Worm (Caenorhabditis elegans) whole organism, L3 larva: Measurements from ENCODE around the gene R11D1.7.
A peak's percentile ranks its signal among the peaks of the same experiment; 100 is the strongest.

Experiments
- R02D3.7 ChIP-seq: fragments of 150-350 bp; optimal IDR thresholded peaks from 2 replicates; lab custom pipeline; 2014; ENCODE audit warnings: missing biosample characterization, missing genetic modification characterization
- ZK546.5 ChIP-seq: sonication (generic microtip); optimal IDR thresholded peaks from 2 replicates; lab custom pipeline; 2017; ENCODE audit warnings: missing biosample characterization, missing genetic modification characterization
- ceh-16 ChIP-seq: sonication (generic microtip); optimal IDR thresholded peaks from 2 replicates; lab custom pipeline; 2017; ENCODE audit warnings: missing biosample characterization, missing genetic modification characterization
- ceh-28 ChIP-seq: fragments of 150-350 bp; optimal IDR thresholded peaks from 2 replicates; lab custom pipeline; 2014; ENCODE audit warnings: missing biosample characterization, missing genetic modification reagents, missing genetic modification characterization
- ceh-82 ChIP-seq: fragments of 150-350 bp; optimal IDR thresholded peaks from 2 replicates; lab custom pipeline; 2014; ENCODE audit warnings: missing biosample characterization, missing genetic modification characterization
- ceh-9 ChIP-seq: sonication (generic microtip); optimal IDR thresholded peaks from 2 replicates; lab custom pipeline; 2018; ENCODE audit warnings: missing biosample characterization, missing genetic modification characterization
- daf-12 ChIP-seq: fragments of 150-350 bp; optimal IDR thresholded peaks from 2 replicates; lab custom pipeline; 2014; ENCODE audit warnings: missing biosample characterization, missing genetic modification reagents, missing genetic modification characterization
- egl-27 ChIP-seq: sonication (generic microtip); optimal IDR thresholded peaks from 4 replicates; lab custom pipeline; 2017; ENCODE audit warnings: missing biosample characterization, missing genetic modification reagents, missing genetic modification characterization
- elt-1 ChIP-seq: fragments of 150-350 bp; optimal IDR thresholded peaks from 2 replicates; lab custom pipeline; 2014; ENCODE audit warnings: missing biosample characterization, missing genetic modification characterization
- elt-2 ChIP-seq: sonication (generic microtip); optimal IDR thresholded peaks from 2 replicates; lab custom pipeline; 2016; ENCODE audit warnings: missing genetic modification reagents, mild to moderate bottlenecking, missing genetic modification characterization, missing compliant biosample characterization
- elt-3 ChIP-seq, 3 experiments: fragments of 150-350 bp in 1 of 3; sonication (generic microtip) in 2 of 3; optimal IDR thresholded peaks; 2 replicates in 2 of 3; 4 replicates in 1 of 3; lab custom pipeline; 2014 to 2017; ENCODE audit warnings: missing biosample characterization in 3 of 3, missing genetic modification characterization in 3 of 3
- eor-1 ChIP-seq, 2 experiments: fragments of 150-350 bp; optimal IDR thresholded peaks; 2 replicates each; lab custom pipeline; 2014 to 2018; ENCODE audit warnings: missing biosample characterization in 2 of 2, missing genetic modification characterization in 2 of 2
- fkh-10 ChIP-seq: sonication (generic microtip); optimal IDR thresholded peaks from 2 replicates; lab custom pipeline; 2017; ENCODE audit warnings: missing biosample characterization, missing genetic modification reagents, missing genetic modification characterization
- fkh-2 ChIP-seq: fragments of 150-350 bp; optimal IDR thresholded peaks from 2 replicates; lab custom pipeline; 2014; ENCODE audit warnings: missing biosample characterization, missing genetic modification reagents, missing genetic modification characterization
- fos-1 ChIP-seq: fragments of 150-350 bp; optimal IDR thresholded peaks from 2 replicates; lab custom pipeline; 2014; ENCODE audit warnings: missing biosample characterization, missing genetic modification characterization
- hmg-11 ChIP-seq: sonication (generic microtip); optimal IDR thresholded peaks from 2 replicates; lab custom pipeline; 2016; ENCODE audit warnings: missing genetic modification characterization, missing compliant biosample characterization
- jun-1 ChIP-seq: fragments of 150-350 bp; optimal IDR thresholded peaks from 2 replicates; lab custom pipeline; 2014; ENCODE audit warnings: missing biosample characterization, missing genetic modification reagents, missing genetic modification characterization
- lin-15B ChIP-seq: fragments of 150-350 bp; optimal IDR thresholded peaks from 2 replicates; lab custom pipeline; 2014; ENCODE audit warnings: missing biosample characterization, missing genetic modification characterization
- lsy-12 ChIP-seq: sonication (generic microtip); optimal IDR thresholded peaks from 2 replicates; lab custom pipeline; 2016; ENCODE audit warnings: mild to moderate bottlenecking, missing genetic modification characterization, missing compliant biosample characterization
- nfya-1 ChIP-seq: sonication (generic microtip); optimal IDR thresholded peaks from 2 replicates; lab custom pipeline; 2017; ENCODE audit warnings: missing genetic modification characterization, mild to moderate bottlenecking, missing compliant biosample characterization, antibody characterized with exemption, moderate library complexity; ENCODE audit not compliant: insufficient read depth
- nhr-11 ChIP-seq: fragments of 150-350 bp; optimal IDR thresholded peaks from 2 replicates; lab custom pipeline; 2014; ENCODE audit warnings: missing biosample characterization, missing genetic modification characterization
- nhr-12 ChIP-seq: fragments of 150-350 bp; optimal IDR thresholded peaks from 2 replicates; lab custom pipeline; 2014; ENCODE audit warnings: missing biosample characterization, missing genetic modification characterization
- nhr-23 ChIP-seq: fragments of 150-350 bp; optimal IDR thresholded peaks from 2 replicates; lab custom pipeline; 2014; ENCODE audit warnings: missing biosample characterization, missing genetic modification reagents, missing genetic modification characterization
- nhr-237 ChIP-seq: fragments of 150-350 bp; optimal IDR thresholded peaks from 2 replicates; lab custom pipeline; 2014; ENCODE audit warnings: missing biosample characterization, missing genetic modification characterization
- nhr-25 ChIP-seq: sonication (generic microtip); optimal IDR thresholded peaks from 2 replicates; lab custom pipeline; 2017; ENCODE audit warnings: missing biosample characterization, missing genetic modification characterization
- nhr-76 ChIP-seq: fragments of 150-350 bp; sonication (generic microtip); optimal IDR thresholded peaks from 5 replicates; lab custom pipeline; 2014; ENCODE audit warnings: missing biosample characterization, missing genetic modification characterization
- pha-4 ChIP-seq: fragments of 150-350 bp; optimal IDR thresholded peaks from 2 replicates; lab custom pipeline; 2014; ENCODE audit warnings: missing biosample characterization, missing genetic modification reagents, missing genetic modification characterization
- pqm-1 ChIP-seq: fragments of 150-350 bp; optimal IDR thresholded peaks from 2 replicates; lab custom pipeline; 2017; ENCODE audit warnings: missing biosample characterization, missing genetic modification characterization, inconsistent platforms
- sea-2 ChIP-seq: fragments of 150-350 bp; sonication (generic microtip); optimal IDR thresholded peaks from 4 replicates; lab custom pipeline; 2014; ENCODE audit warnings: missing biosample characterization, missing genetic modification reagents, missing genetic modification characterization
- skn-1 ChIP-seq: fragments of 150-350 bp; optimal IDR thresholded peaks from 2 replicates; lab custom pipeline; 2014; ENCODE audit warnings: missing biosample characterization, missing genetic modification characterization
- snpc-4 ChIP-seq: fragments of 150-350 bp; optimal IDR thresholded peaks from 2 replicates; lab custom pipeline; 2014; ENCODE audit warnings: missing biosample characterization, missing genetic modification characterization
- unc-62 ChIP-seq: fragments of 150-350 bp; sonication (generic microtip); optimal IDR thresholded peaks from 4 replicates; lab custom pipeline; 2014; ENCODE audit warnings: missing biosample characterization, missing genetic modification reagents, missing genetic modification characterization
- zag-1 ChIP-seq: fragments of 150-350 bp; optimal IDR thresholded peaks from 2 replicates; lab custom pipeline; 2014; ENCODE audit warnings: missing biosample characterization, missing genetic modification characterization

Gene R11D1.7

DNA sequence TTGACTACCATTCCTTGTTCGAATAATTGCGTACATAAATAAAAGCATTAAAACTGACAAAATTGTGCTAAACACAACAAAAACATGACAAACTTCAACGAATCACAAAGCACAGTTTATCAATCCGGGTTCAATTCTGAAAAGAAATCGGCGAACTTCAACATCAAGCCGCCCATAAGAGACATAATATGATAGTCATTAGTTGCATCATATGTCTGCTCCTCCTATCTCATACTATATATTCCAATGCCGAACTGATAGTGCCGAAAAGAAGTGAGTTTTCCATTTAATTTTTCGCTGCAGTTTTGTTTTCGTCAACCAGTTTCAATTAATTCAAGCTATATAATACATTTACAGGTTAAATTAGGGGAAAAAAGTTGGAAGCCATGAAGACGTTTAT is 21.9 kb downstream of the R11D1.7 start, which contains the start of gene hrg-7:
hrg-7 (plus strand) TSS at position 358 of the 400 bp plus-strand sequence.
- no peak for TF ChIP-seq ceh-82 (tag; lab: Kevin White, UChicago)
- no peak for TF ChIP-seq ceh-28 (tag; lab: Kevin White, UChicago)
- TF ChIP-seq nhr-12 (tag; lab: Kevin White, UChicago) = no peak
- TF ChIP-seq elt-2 (tag; lab: Kevin White, UChicago) = peak; percentile 95
- no peak for TF ChIP-seq lsy-12
- no peak for TF ChIP-seq R02D3.7 (tag; lab: Kevin White, UChicago)
- TF ChIP-seq egl-27 (tag; lab: Kevin White, UChicago) = no peak
- no peak for TF ChIP-seq fkh-2
- no peak for TF ChIP-seq zag-1 (tag; lab: Kevin White, UChicago)
- peak; percentile 62 for TF ChIP-seq skn-1
- TF ChIP-seq elt-1 (tag; lab: Kevin White, UChicago) = no peak
- no peak for TF ChIP-seq ceh-16
- TF ChIP-seq ceh-9 (tag; lab: Kevin White, UChicago) = no peak
- no peak for TF ChIP-seq elt-3 (tag; optimal IDR thresholded peaks at IDR 0.05; lab: Kevin White, UChicago)
- no peak for TF ChIP-seq fos-1

DNA sequence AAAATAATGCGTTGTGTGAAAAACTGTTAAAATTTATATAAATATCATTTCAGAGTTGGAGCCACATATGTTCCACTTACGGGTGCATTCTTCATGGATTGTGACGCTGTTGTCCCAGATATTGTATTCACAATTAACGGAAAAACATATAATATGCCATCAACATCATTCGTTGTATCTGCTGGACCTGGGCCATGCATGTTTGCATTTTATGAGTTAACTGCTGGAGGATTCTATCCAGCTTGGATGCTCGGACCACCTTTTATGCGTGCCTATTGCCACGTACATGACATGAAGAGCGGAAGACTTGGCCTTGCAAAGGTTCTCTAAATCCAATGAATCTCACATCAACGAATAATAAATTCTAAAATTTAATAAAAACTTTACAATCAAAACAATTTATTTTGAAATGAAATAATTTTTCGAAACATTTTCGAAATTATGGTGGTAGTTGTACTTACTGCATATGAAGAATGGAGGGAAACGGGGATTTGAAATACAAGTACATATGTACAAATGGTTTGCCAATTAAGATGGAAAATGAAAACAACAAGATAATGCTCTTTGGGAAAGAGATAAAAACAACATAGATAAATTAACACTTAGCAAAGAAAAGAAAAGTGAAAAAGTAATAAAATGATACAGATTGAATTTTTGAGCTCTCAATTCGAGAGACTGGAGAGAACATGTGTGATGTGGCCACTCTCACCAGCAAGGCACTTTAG is 24.1 kb downstream of the R11D1.7 start:
- TF ChIP-seq snpc-4 (no peak), elt-2 (tag; lab: Kevin White, UChicago) (peak; percentile 28), ceh-82 (tag; lab: Kevin White, UChicago) (no peak), jun-1 (tag; lab: Kevin White, UChicago) (no peak), zag-1 (tag; lab: Kevin White, UChicago) (no peak), ZK546.5 (no peak), nhr-12 (tag; lab: Kevin White, UChicago) (no peak)

DNA sequence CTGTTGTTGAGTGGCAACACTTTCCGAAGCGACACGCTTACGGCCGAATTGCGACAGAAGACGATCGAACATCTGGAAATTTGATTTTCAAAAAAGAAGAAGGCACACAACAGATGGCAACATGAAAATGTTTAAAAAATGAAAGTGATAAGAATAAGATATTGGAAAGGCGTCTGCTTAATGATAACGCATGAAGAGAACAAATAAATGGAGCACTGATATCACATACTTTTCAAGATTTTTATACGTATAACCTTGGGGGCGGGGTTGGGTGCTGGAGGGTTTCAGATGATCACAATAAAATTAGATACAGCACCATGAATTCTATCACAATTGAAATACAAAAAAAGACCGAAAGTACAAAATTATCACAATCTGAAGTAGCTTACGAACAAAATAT is 25.2 kb downstream of the R11D1.7 start, which contains the start of gene C15C8.7:
C15C8.7 (minus strand) TSS at position 72 of the 400 bp plus-strand sequence.
- TF ChIP-seq pqm-1 = peak; percentile 42
- TF ChIP-seq elt-2 (tag; lab: Kevin White, UChicago) = peak; percentile 92
- no peak for TF ChIP-seq unc-62 (GFP tag; lab: Kevin White, UChicago)

DNA sequence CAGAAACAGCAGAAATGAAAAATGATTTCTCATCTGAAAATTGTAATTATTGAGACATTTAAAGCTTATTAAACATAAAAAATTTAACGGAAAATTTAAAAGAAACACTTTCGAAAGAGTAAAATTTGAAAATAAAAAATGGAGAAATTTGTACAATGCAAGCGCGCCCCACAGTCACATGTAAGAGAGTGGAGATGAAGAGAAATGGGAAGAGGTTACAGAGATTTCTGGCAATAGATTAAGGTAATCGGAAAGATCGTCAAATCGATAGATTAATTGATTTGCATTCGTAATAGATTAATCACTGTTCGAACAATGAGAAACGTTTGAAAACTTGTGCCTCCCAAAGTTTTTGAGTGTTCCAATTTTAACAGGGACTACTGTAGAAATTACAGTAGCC is 27.6 kb downstream of the R11D1.7 start, which contains the start of gene C15C8.4:
C15C8.4 (minus strand) TSS at position 33 of the 400 bp plus-strand sequence.
- TF ChIP-seq pqm-1 = no peak
- TF ChIP-seq ceh-16 = no peak
- TF ChIP-seq lin-15B (tag; lab: Kevin White, UChicago) = peak; percentile 45
- TF ChIP-seq snpc-4 = no peak
- TF ChIP-seq elt-1 (tag; lab: Kevin White, UChicago) = peak; percentile 54
- TF ChIP-seq R02D3.7 (tag; lab: Kevin White, UChicago) = no peak
- no peak for TF ChIP-seq daf-12 (tag; lab: Kevin White, UChicago)
- TF ChIP-seq ceh-28 (tag; lab: Kevin White, UChicago) = peak; percentile 18
- TF ChIP-seq fkh-2 = no peak
- peak; percentile 6 for TF ChIP-seq nfya-1

DNA sequence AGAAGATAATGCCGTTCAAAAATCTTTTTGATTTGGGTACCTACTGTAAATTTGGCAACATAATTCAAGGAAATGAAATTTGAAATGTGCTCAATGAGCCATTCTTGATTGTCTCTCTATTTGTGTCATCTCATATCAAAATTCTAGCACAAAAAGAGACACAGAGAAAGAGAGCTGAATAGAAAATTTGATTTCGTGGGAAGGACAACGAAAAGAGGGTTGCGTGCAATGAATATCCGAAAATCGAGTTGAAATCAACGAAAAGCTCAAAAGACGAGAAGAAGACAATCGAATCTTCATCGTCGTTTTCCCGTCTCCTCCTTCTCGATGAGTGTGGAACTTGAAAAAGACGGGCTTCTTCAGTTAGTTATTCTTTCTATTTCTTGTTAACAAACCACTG is 28.0 kb downstream of the R11D1.7 start, which contains the start of gene C15C8.5:
C15C8.5 (plus strand) TSS at position 152 of the 400 bp plus-strand sequence.
- TF ChIP-seq nhr-76 (tag; lab: Kevin White, UChicago) (no peak), fkh-10 (GFP tag; lab: Kevin White, UChicago) (peak; percentile 88)

DNA sequence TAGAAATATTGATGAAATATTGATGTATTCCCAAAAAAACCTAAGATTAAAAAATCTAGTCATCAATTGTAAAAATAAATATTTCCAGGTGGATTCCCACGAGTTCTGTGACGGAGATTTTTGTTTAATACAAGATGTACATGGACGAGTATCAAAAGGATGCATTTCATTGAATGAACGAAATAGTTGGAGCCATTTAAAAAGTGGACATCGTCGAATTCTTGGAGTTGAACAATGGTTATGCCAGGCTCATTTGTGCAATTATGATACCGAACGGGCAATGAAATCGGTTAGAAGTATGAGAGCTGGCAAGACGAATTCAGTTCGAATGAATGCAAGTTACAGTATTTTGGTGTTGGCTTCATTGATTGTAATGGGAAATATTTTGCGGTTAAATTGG is 29.7 kb downstream of the R11D1.7 start:
- TF ChIP-seq sea-2 (GFP tag; lab: Kevin White, UChicago) (no peak), eor-1 (tag; optimal IDR thresholded peaks at IDR 0.05; lab: Kevin White, UChicago) (no peak), unc-62 (GFP tag; lab: Kevin White, UChicago) (no peak), snpc-4 (no peak), nhr-76 (tag; lab: Kevin White, UChicago) (no peak), egl-27 (tag; lab: Kevin White, UChicago) (no peak), lin-15B (tag; lab: Kevin White, UChicago) (no peak), elt-1 (tag; lab: Kevin White, UChicago) (no peak), nfya-1 (no peak), nhr-11 (tag; lab: Kevin White, UChicago) (no peak), ceh-82 (tag; lab: Kevin White, UChicago) (no peak), hmg-11 (tag; lab: Kevin White, UChicago) (no peak), elt-3 (tag; optimal IDR thresholded peaks at IDR 0.05; lab: Kevin White, UChicago) (no peak), nhr-237 (tag; lab: Kevin White, UChicago) (no peak), nhr-25 (tag; lab: Kevin White, UChicago) (no peak), R02D3.7 (tag; lab: Kevin White, UChicago) (no peak), pha-4 (tag; lab: Kevin White, UChicago) (no peak), lsy-12 (no peak), nhr-23 (tag; lab: Kevin White, UChicago) (no peak), nhr-12 (tag; lab: Kevin White, UChicago) (no peak)
